Fruit fly (Drosophila melanogaster): ENCODE data around the gene lic.

lic gene

dm6 chrX:13127973-13128749 lies 37.2 kb downstream of the lic start (continued):
- TF ChIP-seq CG34224 (GFP tag; IDR thresholded peaks at IDR 0.05; ENCODE audit: partially characterized antibody) (no peak), Doc3 (GFP tag; IDR thresholded peaks at IDR 0.05; ENCODE audit: partially characterized antibody) (no peak), Dbx (GFP tag; IDR thresholded peaks at IDR 0.05) (no peak), en (GFP tag; optimal IDR thresholded peaks at IDR 0.05) (no peak), CG4404 (GFP tag; IDR thresholded peaks at IDR 0.05) (no peak), sob (GFP tag; IDR thresholded peaks at IDR 0.05) (no peak), disco-r (GFP tag; optimal IDR thresholded peaks at IDR 0.05) (no peak), Hey (tag; optimal IDR thresholded peaks at IDR 0.05) (no peak), ERR (GFP tag; optimal IDR thresholded peaks at IDR 0.05) (no peak), Trl (optimal IDR thresholded peaks at IDR 0.05) (peak in 1 of 2 experiments; percentile 20), Trl (GFP tag; optimal IDR thresholded peaks at IDR 0.05) (peak; percentile 1), CG31365 (tag; optimal IDR thresholded peaks at IDR 0.05) (peak; percentile 97), sisA (GFP tag; IDR thresholded peaks at IDR 0.05) (peak; percentile 38; the same call in 1 of the 2 replicates), Nf-YB (GFP tag; optimal IDR thresholded peaks at IDR 0.05) (no peak), CG31388 (GFP tag; optimal IDR thresholded peaks at IDR 0.05) (no peak), Atf6 (GFP tag; IDR thresholded peaks at IDR 0.05) (no peak), dmrt11E (tag; optimal IDR thresholded peaks at IDR 0.05) (peak; percentile 21), mam (GFP tag; optimal IDR thresholded peaks at IDR 0.05) (no peak), ro (GFP tag; IDR thresholded peaks at IDR 0.05) (peak; percentile 43; the same call in 1 of the 2 replicates), wor (GFP tag; IDR thresholded peaks at IDR 0.05) (no peak), Xbp1 (GFP tag; optimal IDR thresholded peaks at IDR 0.05) (peak; percentile 53), TFAM (GFP tag; optimal IDR thresholded peaks at IDR 0.05) (no peak), CG4730 (GFP tag; IDR thresholded peaks at IDR 0.05) (no peak), Nf-YA (GFP tag; IDR thresholded peaks at IDR 0.05) (no peak), tgo (GFP tag; IDR thresholded peaks at IDR 0.05) (peak; percentile 34; the same call in 1 of the 3 replicates), ken (GFP tag; IDR thresholded peaks at IDR 0.05) (no peak), Vsx1 (GFP tag; optimal IDR thresholded peaks at IDR 0.05) (no peak), CG15514 (GFP tag; optimal IDR thresholded peaks at IDR 0.05) (no peak), unc-4 (GFP tag; IDR thresholded peaks at IDR 0.05; ENCODE audit: partially characterized antibody) (no peak), CG6683 (GFP tag; optimal IDR thresholded peaks at IDR 0.05) (no peak), HmgZ (tag; optimal IDR thresholded peaks at IDR 0.05) (no peak), Dip2 (GFP tag; IDR thresholded peaks at IDR 0.05) (no peak), Hr3 (GFP tag; optimal IDR thresholded peaks at IDR 0.05) (peak; percentile 9), Doc2 (GFP tag; IDR thresholded peaks at IDR 0.05) (no peak), Meics (GFP tag; optimal IDR thresholded peaks at IDR 0.05) (no peak), tll (GFP tag; optimal IDR thresholded peaks at IDR 0.05) (no peak), CG13296 (GFP tag; optimal IDR thresholded peaks at IDR 0.05) (no peak), run (tag; optimal IDR thresholded peaks at IDR 0.05) (no peak), sna (GFP tag; IDR thresholded peaks at IDR 0.05; ENCODE audit: partially characterized antibody) (no peak), CG30020 (tag; optimal IDR thresholded peaks at IDR 0.05) (no peak), Dp (GFP tag; optimal IDR thresholded peaks at IDR 0.05) (no peak), tio (GFP tag; optimal IDR thresholded peaks at IDR 0.05) (peak; percentile 52), CG7987 (GFP tag; optimal IDR thresholded peaks at IDR 0.05) (no peak), CG32772 (GFP tag; IDR thresholded peaks at IDR 0.05) (0 out of 2 replicates have a peak, but pooled peaks have one; percentile 20), phol (tag; optimal IDR thresholded peaks at IDR 0.05) (peak; percentile 23), Scr (GFP tag; IDR thresholded peaks at IDR 0.05; ENCODE audit: partially characterized antibody) (no peak), da (GFP tag; optimal IDR thresholded peaks at IDR 0.05) (peak; percentile 1), CG7271 (tag; optimal IDR thresholded peaks at IDR 0.05) (no peak), CG13775 (GFP tag; optimal IDR thresholded peaks at IDR 0.05) (no peak), CG7839 (tag; optimal IDR thresholded peaks at IDR 0.05) (peak; percentile 24)

Measured in whole organism, embryonic.